Worm (Caenorhabditis elegans) whole organism, L1 larva: ENCODE measurements around the gene Y94H6A.7.

Experiments used
- alr-1 ChIP-seq: fragments of 200-800 bp; sonication (Bioruptor generic); optimal IDR thresholded peaks from 2 replicates; lab custom pipeline; 2018; ENCODE audit warnings: borderline replicate concordance, mild to moderate bottlenecking, missing genetic modification characterization, missing compliant biosample characterization
- ama-1 ChIP-seq: fragments of 150-350 bp; optimal IDR thresholded peaks from 2 replicates; lab custom pipeline; 2014
- dpl-1 ChIP-seq, 3 experiments: fragments of 150-350 bp in 2 of 3; sonication (generic microtip) in 1 of 3; optimal IDR thresholded peaks; 2 replicates each; lab custom pipeline; 2014 to 2017; ENCODE audit warnings: missing biosample characterization in 3 of 3, missing genetic modification characterization in 3 of 3, missing genetic modification reagents in 3 of 3
- lin-13 ChIP-seq: fragments of 150-350 bp; optimal IDR thresholded peaks from 2 replicates; lab custom pipeline; 2014; ENCODE audit warnings: missing biosample characterization, missing genetic modification reagents, missing genetic modification characterization
- lin-15B ChIP-seq: fragments of 150-350 bp; sonication (generic microtip); optimal IDR thresholded peaks from 3 replicates; lab custom pipeline; 2014; ENCODE audit warnings: missing biosample characterization, missing genetic modification characterization
- nhr-77 ChIP-seq: fragments of 150-350 bp; optimal IDR thresholded peaks from 2 replicates; lab custom pipeline; 2014; ENCODE audit warnings: missing biosample characterization, missing genetic modification characterization
- pqm-1 ChIP-seq: sonication (generic microtip); optimal IDR thresholded peaks from 3 replicates; lab custom pipeline; 2017; ENCODE audit warnings: missing biosample characterization, missing genetic modification characterization
- skn-1 ChIP-seq: fragments of 150-350 bp; optimal IDR thresholded peaks from 2 replicates; lab custom pipeline; 2014; ENCODE audit warnings: missing biosample characterization, missing genetic modification characterization
- snu-23 ChIP-seq: sonication (generic microtip); optimal IDR thresholded peaks from 2 replicates; lab custom pipeline; 2016; ENCODE audit warnings: missing genetic modification characterization, missing compliant biosample characterization
- tbx-2 ChIP-seq: sonication (generic microtip); optimal IDR thresholded peaks from 2 replicates; lab custom pipeline; 2016; ENCODE audit warnings: missing genetic modification characterization, missing compliant biosample characterization
- tlp-1 ChIP-seq: fragments of 150-350 bp; optimal IDR thresholded peaks from 2 replicates; lab custom pipeline; 2014; ENCODE audit warnings: missing biosample characterization, missing genetic modification characterization

DNA sequence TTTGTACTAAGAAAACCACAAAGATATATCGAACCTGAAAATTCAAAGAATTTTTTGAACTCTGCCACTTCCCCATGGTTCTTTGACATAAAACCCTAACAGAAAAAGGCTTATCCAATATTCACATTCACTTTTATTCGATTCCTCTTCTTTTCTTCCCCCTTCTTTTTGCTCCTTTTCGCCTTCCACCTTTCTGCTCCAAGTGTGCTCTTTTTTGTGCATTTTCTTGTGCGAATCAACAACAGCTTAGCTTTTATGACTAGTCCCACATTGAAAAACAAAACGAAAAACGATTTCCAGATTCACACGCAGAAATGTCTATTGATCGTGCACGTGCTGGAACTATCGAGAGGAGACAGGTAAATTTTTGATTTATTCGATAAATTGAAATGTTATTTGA lies 35.2 kb upstream of the Y94H6A.7 start, which contains the start of gene Y54G2A.41:
- TF ChIP-seq dpl-1 (GFP tag; optimal IDR thresholded peaks at IDR 0.05; lab: Kevin White, UChicago) (no peak), tbx-2 (no peak), lin-13 (no peak), ama-1 (lab: Kevin White, UChicago) (no peak), lin-15B (no peak), alr-1 (tag; lab: Kevin White, UChicago) (no peak), skn-1 (tag; lab: Kevin White, UChicago) (no peak), snu-23 (GFP tag; lab: Kevin White, UChicago) (no peak), tlp-1 (tag; lab: Kevin White, UChicago) (no peak), nhr-77 (tag; lab: Kevin White, UChicago) (no peak), pqm-1 (tag; lab: Kevin White, UChicago) (no peak)
